Worm (Caenorhabditis elegans): ENCODE data around the gene dhs-12.

ce11 chrIV:10110870-10111269 lies 31.4 kb upstream of the dhs-12 start:
- no peak for TF ChIP-seq lin-35 (GFP tag; optimal IDR thresholded peaks at IDR 0.05)
- no peak for TF ChIP-seq hlh-17 (GFP tag; optimal IDR thresholded peaks at IDR 0.05; ENCODE audit: borderline replicate concordance)
- no peak for TF ChIP-seq unc-98 (GFP tag; IDR thresholded peaks at IDR 0.05)
- TF ChIP-seq mdl-1 (tag; optimal IDR thresholded peaks at IDR 0.05) = no peak
- TF ChIP-seq fkh-10 (GFP tag; optimal IDR thresholded peaks at IDR 0.05) = no peak
- no peak for TF ChIP-seq tbx-2 (tag; optimal IDR thresholded peaks at IDR 0.05)
- TF ChIP-seq ztf-11 (tag; optimal IDR thresholded peaks at IDR 0.05) = no peak
- no peak for TF ChIP-seq lin-39 (tag; optimal IDR thresholded peaks at IDR 0.05)
- TF ChIP-seq alr-1 (tag; optimal IDR thresholded peaks at IDR 0.05; ENCODE audit: borderline replicate concordance) = no peak
